Worm (Caenorhabditis elegans): Measurements from ENCODE around the gene oac-3.

oac-3 gene

ce11 chrV:13936052-13936451 lies 36.7 kb downstream of the oac-3 start:
- no peak for TF ChIP-seq dao-5 (tag; optimal IDR thresholded peaks at IDR 0.05)
- TF ChIP-seq W03F9.2 (tag; optimal IDR thresholded peaks at IDR 0.05), result no peak
- TF ChIP-seq him-1 (tag; optimal IDR thresholded peaks at IDR 0.05), result no peak

- no peak for TF ChIP-seq him-1 (tag; optimal IDR thresholded peaks at IDR 0.05)
- no peak for TF ChIP-seq dao-5 (tag; optimal IDR thresholded peaks at IDR 0.05)
- TF ChIP-seq W03F9.2 (tag; optimal IDR thresholded peaks at IDR 0.05), result no peak
Measured at ce11 chrV:13936850-13937249, 37.5 kb downstream of the oac-3 start, which contains the start of gene srw-145. Gene srw-145, plus strand, starts transcription at chrV:13937150.

ce11 chrV:13942082-13942481 lies 42.8 kb downstream of the oac-3 start, which contains the start of gene dpr-1:
Gene dpr-1, minus strand, starts transcription at chrV:13942182.
- no peak for TF ChIP-seq him-1 (tag; optimal IDR thresholded peaks at IDR 0.05)
- TF ChIP-seq dao-5 (tag; optimal IDR thresholded peaks at IDR 0.05), result no peak
- no peak for TF ChIP-seq W03F9.2 (tag; optimal IDR thresholded peaks at IDR 0.05)

ce11 chrV:13946385-13947019 lies 47.2 kb downstream of the oac-3 start, which contains the start of the genes srx-10 and clec-226:
Gene srx-10, minus strand, starts transcription at chrV:13946485.
Gene clec-226, plus strand, starts transcription at chrV:13946969.
- TF ChIP-seq him-1 (tag; optimal IDR thresholded peaks at IDR 0.05), result no peak
- TF ChIP-seq dao-5 (tag; optimal IDR thresholded peaks at IDR 0.05), result no peak
- no peak for TF ChIP-seq W03F9.2 (tag; optimal IDR thresholded peaks at IDR 0.05)

ce11 chrV:13949010-13949409 lies 49.7 kb downstream of the oac-3 start, which contains the start of gene R10D12.6:
Gene R10D12.6, plus strand, starts transcription at chrV:13949310.
- no peak for TF ChIP-seq him-1 (tag; optimal IDR thresholded peaks at IDR 0.05)
- TF ChIP-seq dao-5 (tag; optimal IDR thresholded peaks at IDR 0.05), result no peak
- no peak for TF ChIP-seq W03F9.2 (tag; optimal IDR thresholded peaks at IDR 0.05)

ce11 chrV:13949752-13950151 lies 50.4 kb downstream of the oac-3 start, which contains the start of gene R10D12.7:
Gene R10D12.7, plus strand, starts transcription at chrV:13950052.
- TF ChIP-seq him-1 (tag; optimal IDR thresholded peaks at IDR 0.05) (no peak), W03F9.2 (tag; optimal IDR thresholded peaks at IDR 0.05) (no peak)
